Worm (Caenorhabditis elegans) whole organism, L4 larva: Measurements from ENCODE around the gene T18D3.9.

Experiments used
- ZK546.5 ChIP-seq, 2 experiments: sonication (generic microtip); optimal IDR thresholded peaks; 2 replicates each; lab custom pipeline; 2017; ENCODE audit warnings: missing biosample characterization in 2 of 2, missing genetic modification characterization in 2 of 2
- aly-2 ChIP-seq: sonication (generic microtip); optimal IDR thresholded peaks from 2 replicates; lab custom pipeline; 2018; ENCODE audit warnings: missing biosample characterization, missing genetic modification characterization
- dmd-9 ChIP-seq: fragments of 200-800 bp; sonication (Bioruptor generic); IDR thresholded peaks from 2 replicates; pipeline ENCODE4 v1.3.6; 2022; ENCODE audit warnings: missing genetic modification reagents, missing genetic modification characterization, missing compliant biosample characterization
- dve-1 ChIP-seq: sonication (generic microtip); optimal IDR thresholded peaks from 2 replicates; lab custom pipeline; 2017; ENCODE audit warnings: antibody characterized with exemption, mild to moderate bottlenecking, missing genetic modification characterization, missing compliant biosample characterization; ENCODE audit not compliant: insufficient read depth
- egl-27 ChIP-seq: sonication (generic microtip); optimal IDR thresholded peaks from 3 replicates; lab custom pipeline; 2017; ENCODE audit warnings: missing biosample characterization, missing genetic modification reagents, missing genetic modification characterization
- fkh-10 ChIP-seq: fragments of 150-350 bp; optimal IDR thresholded peaks from 2 replicates; lab custom pipeline; 2014; ENCODE audit warnings: missing biosample characterization, missing genetic modification reagents, missing genetic modification characterization
- fos-1 ChIP-seq: fragments of 150-350 bp; optimal IDR thresholded peaks from 2 replicates; lab custom pipeline; 2014; ENCODE audit warnings: missing biosample characterization, missing genetic modification characterization
- lsy-2 ChIP-seq, 2 experiments: fragments of 150-350 bp in 1 of 2; sonication (generic microtip) in 1 of 2; optimal IDR thresholded peaks; 2 replicates each; lab custom pipeline; 2014 to 2017; ENCODE audit warnings: missing biosample characterization in 2 of 2, missing genetic modification characterization in 2 of 2
- mdl-1 ChIP-seq, 2 experiments: fragments of 150-350 bp in 1 of 2; sonication (generic microtip) in 1 of 2; optimal IDR thresholded peaks; 2 replicates each; lab custom pipeline; 2014 to 2017; ENCODE audit warnings: missing biosample characterization in 2 of 2, missing genetic modification characterization in 2 of 2
- nhr-11 ChIP-seq: fragments of 150-350 bp; optimal IDR thresholded peaks from 2 replicates; lab custom pipeline; 2014; ENCODE audit warnings: missing biosample characterization, missing genetic modification characterization
- nhr-237 ChIP-seq: sonication (generic microtip); optimal IDR thresholded peaks from 2 replicates; lab custom pipeline; 2017; ENCODE audit warnings: missing biosample characterization, missing genetic modification characterization
- nhr-76 ChIP-seq: fragments of 150-350 bp; optimal IDR thresholded peaks from 2 replicates; lab custom pipeline; 2014; ENCODE audit warnings: missing biosample characterization, missing genetic modification characterization
- php-3 ChIP-seq: fragments of 200-800 bp; sonication (Bioruptor generic); IDR thresholded peaks from 2 replicates; pipeline ENCODE4 v1.3.6; 2022; ENCODE audit warnings: missing genetic modification reagents, missing genetic modification characterization, missing compliant biosample characterization

- TF ChIP-seq mdl-1 (tag; optimal IDR thresholded peaks at IDR 0.05; lab: Kevin White, UChicago) (no peak), fkh-10 (no peak), fos-1 (tag; lab: Kevin White, UChicago) (no peak), ZK546.5 (tag; optimal IDR thresholded peaks at IDR 0.05; lab: Kevin White, UChicago) (no peak), php-3 (no peak), aly-2 (tag; lab: Kevin White, UChicago) (no peak), nhr-237 (no peak), egl-27 (no peak), nhr-11 (tag; lab: Kevin White, UChicago) (no peak), nhr-76 (tag; lab: Kevin White, UChicago) (no peak), dmd-9 (GFP tag; lab: Robert Waterston, UW) (no peak), dve-1 (tag; lab: Kevin White, UChicago) (no peak), lsy-2 (tag; optimal IDR thresholded peaks at IDR 0.05; lab: Kevin White, UChicago) (no peak)
Observed at ce11 chrX:12430309-12430708, 23.9 kb downstream of the T18D3.9 start, which contains the start of gene med-1.
